Fruit fly (Drosophila melanogaster) whole organism, embryonic: ENCODE measurements around the gene CG15772.

Experiments used
- ATbp ChIP-seq: fragments of 200-800 bp; sonication (Bioruptor generic); optimal IDR thresholded peaks from 2 replicates; lab custom pipeline; 2017; ENCODE audit warnings: missing biosample characterization, mild to moderate bottlenecking, missing genetic modification characterization, missing genetic modification reagents
- Awh ChIP-seq: fragments of 200-800 bp; sonication (Bioruptor generic); IDR thresholded peaks from 2 replicates; pipeline ENCODE4, ENCODE4 v1.3.6; 2022; ENCODE audit warnings: missing biosample characterization, missing genetic modification characterization
- Bdp1 ChIP-seq: fragments of 200-800 bp; sonication (Bioruptor generic); optimal IDR thresholded peaks from 3 replicates; lab custom pipeline; 2016; ENCODE audit warnings: missing biosample characterization, missing genetic modification characterization
- Bteb2 ChIP-seq: fragments of 200-800 bp; sonication (Bioruptor generic); optimal IDR thresholded peaks from 2 replicates; lab custom pipeline; 2016; ENCODE audit warnings: missing biosample characterization, missing genetic modification characterization
- CG10959 ChIP-seq: fragments of 200-800 bp; sonication (Bioruptor generic); IDR thresholded peaks from 2 replicates; pipeline ENCODE4 v1.3.6; 2022; ENCODE audit warnings: missing biosample characterization, missing genetic modification characterization
- CG11560 ChIP-seq: fragments of 200-800 bp; sonication (Bioruptor generic); IDR thresholded peaks from 3 replicates; pipeline ENCODE4 v1.3.6; 2022; ENCODE audit warnings: missing biosample characterization, missing genetic modification characterization
- CG17612 ChIP-seq: fragments of 200-800 bp; sonication (Bioruptor generic); IDR thresholded peaks from 2 replicates; pipeline ENCODE4 v1.3.6; 2022; ENCODE audit warnings: missing biosample characterization, missing genetic modification characterization
- CG18011 ChIP-seq: fragments of 200-800 bp; sonication (Bioruptor generic); optimal IDR thresholded peaks from 2 replicates; lab custom pipeline; 2017; ENCODE audit warnings: missing biosample characterization, missing genetic modification characterization, mild to moderate bottlenecking, moderate library complexity, missing genotype
- CG31441 ChIP-seq: fragments of 200-800 bp; sonication (Bioruptor generic); IDR thresholded peaks from 2 replicates; pipeline ENCODE4 v1.3.6; 2022; ENCODE audit warnings: missing biosample characterization, missing genetic modification characterization
- CG3163 ChIP-seq: fragments of 200-800 bp; sonication (Bioruptor generic); optimal IDR thresholded peaks from 3 replicates; lab custom pipeline; 2016; ENCODE audit warnings: missing biosample characterization, missing genetic modification characterization
- CG32532 ChIP-seq: fragments of 200-800 bp; sonication (Bioruptor generic); IDR thresholded peaks from 2 replicates; pipeline ENCODE4 v1.3.6; 2022; ENCODE audit warnings: missing biosample characterization, missing genetic modification characterization
- CG34376 ChIP-seq: fragments of 200-800 bp; sonication (Bioruptor generic); optimal IDR thresholded peaks from 2 replicates; lab custom pipeline; 2018; ENCODE audit warnings: missing biosample characterization, mild to moderate bottlenecking, missing genetic modification characterization
- CG3995 ChIP-seq: fragments of 200-800 bp; sonication (Bioruptor generic); optimal IDR thresholded peaks from 3 replicates; lab custom pipeline; 2016; ENCODE audit warnings: missing biosample characterization, missing genetic modification characterization
- CG4360 ChIP-seq: fragments of 200-800 bp; sonication (Bioruptor generic); IDR thresholded peaks from 2 replicates; pipeline ENCODE4 v1.3.6; 2022; ENCODE audit warnings: missing biosample characterization, missing genetic modification characterization
- CG7357 ChIP-seq: fragments of 200-800 bp; sonication (Bioruptor generic); IDR thresholded peaks from 3 replicates; pipeline ENCODE4 v1.3.6; 2022; ENCODE audit warnings: missing biosample characterization, missing genetic modification characterization
- CG7928 ChIP-seq: fragments of 200-800 bp; sonication (Bioruptor generic); optimal IDR thresholded peaks from 2 replicates; lab custom pipeline; 2017; ENCODE audit warnings: missing biosample characterization, mild to moderate bottlenecking, missing genetic modification characterization
- CG8478 ChIP-seq: fragments of >200 bp; optimal IDR thresholded peaks from 2 replicates; lab custom pipeline; 2018
- CG9609 ChIP-seq: fragments of 200-800 bp; sonication (Bioruptor generic); optimal IDR thresholded peaks from 3 replicates; lab custom pipeline; 2016; ENCODE audit warnings: missing biosample characterization, missing genetic modification characterization
- CG9932 ChIP-seq: fragments of 200-800 bp; sonication (Bioruptor generic); IDR thresholded peaks from 2 replicates; pipeline ENCODE4 v1.3.6; 2022; ENCODE audit warnings: missing biosample characterization, missing genetic modification characterization
- Doc2 ChIP-seq: fragments of 200-800 bp; sonication (Bioruptor generic); IDR thresholded peaks from 2 replicates; pipeline ENCODE4 v1.3.6; 2022; ENCODE audit warnings: missing biosample characterization, missing genetic modification characterization
- Gug ChIP-seq: fragments of 200-800 bp; sonication (Bioruptor generic); IDR thresholded peaks from 4 replicates; pipeline ENCODE4 v1.3.6; 2022; ENCODE audit warnings: missing biosample characterization, missing genetic modification characterization
- HLH4C ChIP-seq: fragments of 200-800 bp; sonication (Bioruptor generic); IDR thresholded peaks from 3 replicates; pipeline ENCODE4 v1.3.6; 2022; ENCODE audit warnings: missing biosample characterization, missing genetic modification characterization; ENCODE audit not compliant: partially characterized antibody
- Hand ChIP-seq: fragments of 200-800 bp; sonication (Bioruptor generic); optimal IDR thresholded peaks from 2 replicates; lab custom pipeline; 2017; ENCODE audit warnings: mild to moderate bottlenecking, missing biosample characterization, missing genetic modification reagents, missing genetic modification characterization
- HmgD ChIP-seq: fragments of 200-800 bp; sonication (Bioruptor generic); optimal IDR thresholded peaks from 3 replicates; lab custom pipeline; 2016; ENCODE audit warnings: missing biosample characterization, missing genetic modification characterization
- Jarid2 ChIP-seq: fragments of 200-800 bp; sonication (Bioruptor generic); optimal IDR thresholded peaks from 3 replicates; lab custom pipeline; 2017; ENCODE audit warnings: mild to moderate bottlenecking, missing biosample characterization, missing genetic modification reagents, missing genetic modification characterization
- NC2α ChIP-seq: fragments of 200-800 bp; sonication (Bioruptor generic); optimal IDR thresholded peaks from 2 replicates; lab custom pipeline; 2016; ENCODE audit warnings: missing biosample characterization, missing genetic modification characterization
- NfI ChIP-seq: fragments of 200-800 bp; sonication (Bioruptor generic); optimal IDR thresholded peaks from 3 replicates; lab custom pipeline; 2018; ENCODE audit warnings: missing biosample characterization, mild to moderate bottlenecking, missing genetic modification characterization, moderate library complexity
- Sry-β ChIP-seq: fragments of 200-800 bp; sonication (Bioruptor generic); optimal IDR thresholded peaks from 2 replicates; lab custom pipeline; 2018; ENCODE audit warnings: missing biosample characterization, mild to moderate bottlenecking, missing genetic modification characterization, moderate library complexity
- ap ChIP-seq: fragments of 200-800 bp; sonication (Bioruptor generic); IDR thresholded peaks from 2 replicates; pipeline ENCODE4 v1.3.6; 2022; ENCODE audit warnings: missing biosample characterization, missing genetic modification characterization
- ash1 ChIP-seq: fragments of 200-800 bp; sonication (Bioruptor generic); optimal IDR thresholded peaks from 2 replicates; lab custom pipeline; 2018; ENCODE audit warnings: missing biosample characterization, mild to moderate bottlenecking, missing genetic modification characterization
- dmrt99B ChIP-seq: fragments of 200-800 bp; sonication (Bioruptor generic); optimal IDR thresholded peaks from 2 replicates; lab custom pipeline; 2018; ENCODE audit warnings: missing biosample characterization, mild to moderate bottlenecking, missing genetic modification characterization, moderate library complexity
- ftz-f1 ChIP-seq: fragments of 200-800 bp; sonication (Bioruptor generic); optimal IDR thresholded peaks from 2 replicates; lab custom pipeline; 2016; ENCODE audit warnings: missing biosample characterization, missing genetic modification characterization
- gcm ChIP-seq: fragments of 200-800 bp; sonication (Bioruptor generic); optimal IDR thresholded peaks from 2 replicates; lab custom pipeline; 2019; ENCODE audit warnings: missing biosample characterization, mild to moderate bottlenecking, missing genetic modification characterization, moderate library complexity
- kah ChIP-seq: fragments of 200-800 bp; sonication (Bioruptor generic); optimal IDR thresholded peaks from 2 replicates; lab custom pipeline; 2018; ENCODE audit warnings: missing biosample characterization, mild to moderate bottlenecking, missing genetic modification characterization
- otp ChIP-seq: fragments of 200-800 bp; sonication (Bioruptor generic); IDR thresholded peaks from 3 replicates; pipeline ENCODE4, ENCODE4 v1.3.6; 2022; ENCODE audit warnings: missing biosample characterization, missing genetic modification characterization
- peb ChIP-seq: fragments of 200-800 bp; sonication (Bioruptor generic); IDR thresholded peaks from 2 replicates; pipeline ENCODE4 v1.3.6; 2022; ENCODE audit warnings: missing biosample characterization, missing genetic modification characterization
- pros ChIP-seq: fragments of 200-800 bp; sonication (Bioruptor generic); optimal IDR thresholded peaks from 3 replicates; lab custom pipeline; 2019; ENCODE audit warnings: missing biosample characterization, mild to moderate bottlenecking, missing genetic modification characterization, moderate library complexity
- pzg ChIP-seq: fragments of 200-800 bp; sonication (Bioruptor generic); optimal IDR thresholded peaks from 3 replicates; lab custom pipeline; 2018; ENCODE audit warnings: missing biosample characterization, mild to moderate bottlenecking, missing genetic modification characterization, moderate library complexity
- sc ChIP-seq, 3 experiments: fragments of >200 bp in 2 of 3; fragments of 200-800 bp in 1 of 3; sonication (Bioruptor generic) in 1 of 3; optimal IDR thresholded peaks; 2 replicates in 2 of 3; 3 replicates in 1 of 3; lab custom pipeline; 2017; ENCODE audit warnings: mild to moderate bottlenecking in 1 of 3, missing biosample characterization in 1 of 3, missing genetic modification characterization in 1 of 3, missing genetic modification reagents in 1 of 3
- seq ChIP-seq: fragments of 200-800 bp; sonication (Bioruptor generic); IDR thresholded peaks from 2 replicates; pipeline ENCODE4 v1.3.6; 2022; ENCODE audit warnings: missing biosample characterization, missing genetic modification characterization
- sim ChIP-seq: fragments of 200-800 bp; sonication (Bioruptor generic); IDR thresholded peaks from 2 replicates; pipeline ENCODE4 v1.3.6; 2022; ENCODE audit warnings: missing biosample characterization, missing genetic modification characterization
- slp2 ChIP-seq: fragments of 200-800 bp; sonication (Bioruptor generic); optimal IDR thresholded peaks from 2 replicates; lab custom pipeline; 2016; ENCODE audit warnings: missing biosample characterization, missing genetic modification characterization
- so ChIP-seq: fragments of 200-800 bp; sonication (Bioruptor generic); IDR thresholded peaks from 3 replicates; pipeline ENCODE4 v1.3.6; 2022; ENCODE audit warnings: missing biosample characterization, missing genetic modification characterization
- stwl ChIP-seq: fragments of 200-800 bp; sonication (Bioruptor generic); optimal IDR thresholded peaks from 3 replicates; lab custom pipeline; 2018; ENCODE audit warnings: missing biosample characterization, mild to moderate bottlenecking, missing genetic modification characterization, moderate library complexity
- toy ChIP-seq: fragments of 200-800 bp; sonication (Bioruptor generic); IDR thresholded peaks from 2 replicates; pipeline ENCODE4 v1.3.6; 2022; ENCODE audit warnings: missing biosample characterization, missing genetic modification characterization
- trh ChIP-seq: fragments of 200-800 bp; sonication (Bioruptor generic); optimal IDR thresholded peaks from 2 replicates; lab custom pipeline; 2016; ENCODE audit warnings: missing biosample characterization, missing genetic modification characterization
- ttk ChIP-seq: fragments of 200-800 bp; sonication (Bioruptor generic); IDR thresholded peaks from 2 replicates; pipeline ENCODE4 v2.1.2; 2022; ENCODE audit warnings: missing biosample characterization, missing genetic modification characterization
- vfl ChIP-seq: fragments of 200-800 bp; sonication (Bioruptor generic); optimal IDR thresholded peaks from 2 replicates; lab custom pipeline; 2016; ENCODE audit warnings: missing biosample characterization, missing genetic modification characterization
- vvl ChIP-seq: fragments of 200-800 bp; sonication (Bioruptor generic); IDR thresholded peaks from 2 replicates; pipeline ENCODE4 v1.3.6; 2022; ENCODE audit warnings: missing biosample characterization, missing genetic modification characterization
- z ChIP-seq: fragments of 200-800 bp; sonication (Bioruptor generic); IDR thresholded peaks from 3 replicates; pipeline ENCODE4 v1.3.6; 2022; ENCODE audit warnings: missing biosample characterization, missing genetic modification characterization

CG15772 gene

DNA sequence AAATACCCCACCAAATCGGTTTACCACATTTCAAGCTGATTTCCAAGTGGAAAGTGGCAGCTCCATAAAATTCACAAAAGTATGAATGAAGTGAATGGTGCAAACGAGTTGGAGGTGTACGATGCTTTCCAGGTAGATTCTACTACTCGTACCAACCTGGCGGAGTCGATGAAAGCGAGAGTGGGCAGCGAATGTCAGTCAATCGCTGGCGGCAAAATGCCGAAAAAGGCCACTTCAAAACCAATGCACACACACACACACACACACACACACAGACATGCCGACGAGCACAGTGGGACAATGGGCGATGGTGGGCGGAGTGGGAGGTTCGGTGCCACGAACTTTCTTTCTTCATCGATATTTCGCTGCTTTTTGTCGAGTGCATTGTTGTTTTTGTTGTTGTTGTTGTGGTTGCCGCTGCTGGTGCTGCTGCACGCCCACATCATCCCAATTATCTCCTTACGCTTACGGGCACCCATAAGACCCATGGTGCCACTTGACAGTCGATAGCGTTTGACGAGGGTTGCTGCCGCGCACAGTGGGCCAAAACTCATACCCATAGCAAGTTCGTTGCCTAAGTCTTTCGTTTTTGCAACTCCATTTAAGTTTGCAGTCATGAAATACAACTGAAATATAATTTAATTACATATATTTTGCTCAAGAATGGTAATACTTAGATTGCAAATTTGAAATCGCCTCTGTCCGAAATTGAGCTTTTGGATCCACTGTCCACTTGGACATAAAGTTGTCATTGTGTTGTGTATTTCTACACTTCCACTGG lies 31.4 kb downstream of the CG15772 start (continued):
- TF ChIP-seq HLH4C (GFP tag; lab: Robert Waterston, UW) = no peak
- peak; percentile 64 for TF ChIP-seq ATbp (GFP tag; lab: Kevin White, UChicago)
- TF ChIP-seq sc (optimal IDR thresholded peaks at IDR 0.05; lab: Kevin White, UChicago) = no peak
- TF ChIP-seq sc (GFP tag; optimal IDR thresholded peaks at IDR 0.05; lab: Kevin White, UChicago) = no peak
- no peak for TF ChIP-seq CG8478 (lab: Kevin White, UChicago)
- no peak; the same call in 1 of the 2 replicates for TF ChIP-seq ap (GFP tag; lab: Robert Waterston, UW)
- TF ChIP-seq CG18011 = no peak
- no peak; the same call in 1 of the 2 replicates for TF ChIP-seq ttk (GFP tag; lab: Robert Waterston, UW)
- TF ChIP-seq Awh = no peak
- TF ChIP-seq stwl (tag; lab: Kevin White, UChicago) = no peak
- no peak for TF ChIP-seq pzg (GFP tag; lab: Kevin White, UChicago)
- 0 out of 4 replicates have a peak, but pooled peaks have one; percentile 19 for TF ChIP-seq Gug (GFP tag; lab: Robert Waterston, UW)
- TF ChIP-seq Sry-β (GFP tag; lab: Kevin White, UChicago) = no peak
- TF ChIP-seq ash1 (GFP tag; lab: Kevin White, UChicago) = no peak
- peak; percentile 70 for TF ChIP-seq CG31441 (GFP tag; lab: Robert Waterston, UW)
- TF ChIP-seq z (GFP tag; lab: Robert Waterston, UW) = no peak
- TF ChIP-seq so (GFP tag; lab: Robert Waterston, UW) = peak; percentile 47; the same call in 1 of the 3 replicates
- TF ChIP-seq dmrt99B = peak; percentile 76
- no peak for TF ChIP-seq CG3995 (GFP tag; lab: Kevin White, UChicago)
- TF ChIP-seq CG10959 (GFP tag; lab: Robert Waterston, UW) = no peak
- no peak for TF ChIP-seq peb
- no peak for TF ChIP-seq CG9932
- no peak for TF ChIP-seq HmgD (GFP tag; lab: Kevin White, UChicago)
- TF ChIP-seq CG9609 = no peak
- 0 out of 2 replicates have a peak, but pooled peaks have one; percentile 24 for TF ChIP-seq CG4360 (GFP tag; lab: Robert Waterston, UW)
- no peak for TF ChIP-seq vfl
- no peak for TF ChIP-seq CG32532
- TF ChIP-seq Doc2 = no peak
- no peak for TF ChIP-seq kah (GFP tag; lab: Kevin White, UChicago)
- peak; percentile 52; the same call in 1 of the 2 replicates for TF ChIP-seq vvl
- TF ChIP-seq NfI (GFP tag; lab: Kevin White, UChicago) = peak; percentile 4
- TF ChIP-seq gcm (GFP tag; lab: Kevin White, UChicago) = peak; percentile 2
- TF ChIP-seq otp (GFP tag; lab: Robert Waterston, UW) = no peak
- no peak for TF ChIP-seq CG3163 (GFP tag; lab: Kevin White, UChicago)
- TF ChIP-seq CG7928 (GFP tag; lab: Kevin White, UChicago) = no peak
- no peak for TF ChIP-seq CG7357 (GFP tag; lab: Robert Waterston, UW)
- no peak for TF ChIP-seq Hand (GFP tag; lab: Kevin White, UChicago)
- no peak for TF ChIP-seq trh (GFP tag; lab: Kevin White, UChicago)
- no peak for TF ChIP-seq sim (GFP tag; lab: Robert Waterston, UW)
- no peak for TF ChIP-seq ftz-f1 (GFP tag; lab: Kevin White, UChicago)
- no peak for TF ChIP-seq CG34376
- TF ChIP-seq pros (GFP tag; lab: Kevin White, UChicago) = no peak
- TF ChIP-seq seq (GFP tag; lab: Robert Waterston, UW) = no peak
- no peak for TF ChIP-seq slp2
- no peak for TF ChIP-seq toy (GFP tag; lab: Robert Waterston, UW)
- TF ChIP-seq Bteb2 (GFP tag; lab: Kevin White, UChicago) = no peak
- no peak for TF ChIP-seq NC2α (GFP tag; lab: Kevin White, UChicago)
- no peak for TF ChIP-seq Bdp1 (GFP tag; lab: Kevin White, UChicago)
- TF ChIP-seq Jarid2 (GFP tag; lab: Kevin White, UChicago) = no peak
- TF ChIP-seq CG11560 (tag; lab: Robert Waterston, UW) = no peak
- no peak for TF ChIP-seq CG17612 (GFP tag; lab: Robert Waterston, UW)
